Fruit fly (Drosophila melanogaster) whole organism, embryonic: ENCODE results near the gene brat.

Experiments used
- Ada2b ChIP-seq: fragments of 200-800 bp; sonication (Bioruptor generic); IDR thresholded peaks from 2 replicates; pipeline ENCODE4 v1.3.6; 2022; ENCODE audit warnings: missing biosample characterization, missing genetic modification characterization
- Bdp1 ChIP-seq: fragments of 200-800 bp; sonication (Bioruptor generic); optimal IDR thresholded peaks from 3 replicates; lab custom pipeline; 2016; ENCODE audit warnings: missing biosample characterization, missing genetic modification characterization
- Blimp-1 ChIP-seq: fragments of 200-800 bp; sonication (Bioruptor generic); optimal IDR thresholded peaks from 3 replicates; lab custom pipeline; 2018; ENCODE audit warnings: missing biosample characterization, missing genetic modification characterization, mild to moderate bottlenecking, moderate library complexity, missing genetic modification reagents
- CG10462 ChIP-seq: fragments of 200-800 bp; sonication (Bioruptor generic); optimal IDR thresholded peaks from 2 replicates; lab custom pipeline; 2016; ENCODE audit warnings: missing biosample characterization, missing genetic modification characterization
- CG10654 ChIP-seq: fragments of 200-800 bp; sonication (Bioruptor generic); optimal IDR thresholded peaks from 2 replicates; lab custom pipeline; 2016; ENCODE audit warnings: missing biosample characterization, missing genetic modification characterization
- CG12769 ChIP-seq: fragments of 200-800 bp; sonication (Bioruptor generic); optimal IDR thresholded peaks from 2 replicates; lab custom pipeline; 2019; ENCODE audit warnings: missing biosample characterization, mild to moderate bottlenecking, missing genetic modification characterization, moderate library complexity
- CG13287 ChIP-seq: fragments of 200-800 bp; sonication (Bioruptor generic); IDR thresholded peaks from 2 replicates; pipeline ENCODE4 v1.3.6; 2022; ENCODE audit warnings: missing biosample characterization, missing genetic modification characterization; ENCODE audit not compliant: partially characterized antibody
- CG14014 ChIP-seq: fragments of 200-800 bp; sonication (Bioruptor generic); IDR thresholded peaks from 2 replicates; pipeline ENCODE4 v1.3.6; 2022; ENCODE audit warnings: missing biosample characterization, missing genetic modification characterization
- CG15696 ChIP-seq: fragments of 200-800 bp; sonication (Bioruptor generic); optimal IDR thresholded peaks from 2 replicates; lab custom pipeline; 2019; ENCODE audit warnings: missing biosample characterization, mild to moderate bottlenecking, missing genetic modification characterization, moderate library complexity
- CG1602 ChIP-seq: fragments of 200-800 bp; sonication (Bioruptor generic); optimal IDR thresholded peaks from 3 replicates; lab custom pipeline; 2016; ENCODE audit warnings: missing biosample characterization, missing genetic modification characterization
- CG16813 ChIP-seq: fragments of 200-800 bp; sonication (Bioruptor generic); IDR thresholded peaks from 3 replicates; pipeline ENCODE4 v1.3.6; 2022; ENCODE audit warnings: missing biosample characterization, missing genetic modification characterization; ENCODE audit not compliant: partially characterized antibody
- CG16863 ChIP-seq: fragments of 200-800 bp; sonication (Bioruptor generic); optimal IDR thresholded peaks from 3 replicates; lab custom pipeline; 2016; ENCODE audit warnings: missing biosample characterization, missing genetic modification characterization
- CG3065 ChIP-seq: fragments of 200-800 bp; sonication (Bioruptor generic); optimal IDR thresholded peaks from 2 replicates; lab custom pipeline; 2016; ENCODE audit warnings: missing biosample characterization, missing genetic modification characterization
- CG33557 ChIP-seq: fragments of 200-800 bp; sonication (Bioruptor generic); optimal IDR thresholded peaks from 2 replicates; lab custom pipeline; 2019; ENCODE audit warnings: missing biosample characterization, mild to moderate bottlenecking, missing genetic modification characterization, moderate library complexity
- CG34224 ChIP-seq: fragments of 200-800 bp; sonication (Bioruptor generic); IDR thresholded peaks from 3 replicates; pipeline ENCODE4 v1.3.6; 2022; ENCODE audit warnings: missing biosample characterization, missing genetic modification characterization; ENCODE audit not compliant: partially characterized antibody
- CG4328 ChIP-seq: fragments of 200-800 bp; sonication (Bioruptor generic); optimal IDR thresholded peaks from 3 replicates; lab custom pipeline; 2017; ENCODE audit warnings: missing biosample characterization, missing genetic modification reagents, missing genetic modification characterization
- CG4707 ChIP-seq: fragments of 200-800 bp; sonication (Bioruptor generic); optimal IDR thresholded peaks from 2 replicates; lab custom pipeline; 2018; ENCODE audit warnings: missing biosample characterization, mild to moderate bottlenecking, missing genetic modification characterization, moderate library complexity
- CG6272 ChIP-seq: fragments of 200-800 bp; sonication (Bioruptor generic); IDR thresholded peaks from 2 replicates; pipeline ENCODE4 v1.3.6; 2022; ENCODE audit warnings: missing biosample characterization, missing genetic modification characterization
- CG6791 ChIP-seq: fragments of 200-800 bp; sonication (Bioruptor generic); IDR thresholded peaks from 3 replicates; pipeline ENCODE4 v1.3.6; 2022; ENCODE audit warnings: missing biosample characterization, missing genetic modification characterization; ENCODE audit not compliant: partially characterized antibody
- CG7786 ChIP-seq: fragments of 200-800 bp; sonication (Bioruptor generic); optimal IDR thresholded peaks from 2 replicates; lab custom pipeline; 2016; ENCODE audit warnings: missing biosample characterization, missing genetic modification characterization
- CG7963 ChIP-seq: fragments of 200-800 bp; sonication (Bioruptor generic); IDR thresholded peaks from 3 replicates; pipeline ENCODE4 v1.3.6; 2022; ENCODE audit warnings: missing biosample characterization, missing genetic modification characterization; ENCODE audit not compliant: partially characterized antibody
- CG8924 ChIP-seq: fragments of 200-800 bp; optimal IDR thresholded peaks from 3 replicates; lab custom pipeline; 2019; ENCODE audit warnings: missing biosample characterization, mild to moderate bottlenecking, missing genetic modification characterization, moderate library complexity
- CG9797 ChIP-seq: fragments of 200-800 bp; sonication (Bioruptor generic); optimal IDR thresholded peaks from 3 replicates; lab custom pipeline; 2018; ENCODE audit warnings: missing biosample characterization, mild to moderate bottlenecking, missing genetic modification characterization
- Dad ChIP-seq: fragments of 200-800 bp; sonication (Bioruptor generic); optimal IDR thresholded peaks from 3 replicates; lab custom pipeline; 2016; ENCODE audit warnings: missing biosample characterization, missing genetic modification characterization
- Dek ChIP-seq: fragments of 200-800 bp; sonication (Bioruptor generic); optimal IDR thresholded peaks from 3 replicates; lab custom pipeline; 2019; ENCODE audit warnings: missing biosample characterization, mild to moderate bottlenecking, missing genetic modification characterization, moderate library complexity
- Dll ChIP-seq: fragments of 200-800 bp; sonication (Bioruptor generic); IDR thresholded peaks from 4 replicates; pipeline ENCODE4 v1.3.6; 2022; ENCODE audit warnings: missing biosample characterization, missing genetic modification characterization; ENCODE audit not compliant: partially characterized antibody
- Hr39 ChIP-seq: fragments of >200 bp; optimal IDR thresholded peaks from 2 replicates; lab custom pipeline; 2017
- Lhr ChIP-seq: fragments of 200-800 bp; sonication (Bioruptor generic); optimal IDR thresholded peaks from 3 replicates; lab custom pipeline; 2017; ENCODE audit warnings: mild to moderate bottlenecking, missing biosample characterization, missing genetic modification reagents, missing genetic modification characterization
- Lim3 ChIP-seq: fragments of 200-800 bp; sonication (Bioruptor generic); IDR thresholded peaks from 2 replicates; pipeline ENCODE4 v1.3.6; 2022; ENCODE audit warnings: missing biosample characterization, missing genetic modification characterization
- Lpt ChIP-seq: fragments of >200 bp; optimal IDR thresholded peaks from 2 replicates; lab custom pipeline; 2018; ENCODE audit warnings: missing biosample characterization, missing genetic modification characterization
- Neu2 ChIP-seq: fragments of 200-800 bp; sonication (Bioruptor generic); optimal IDR thresholded peaks from 3 replicates; lab custom pipeline; 2016; ENCODE audit warnings: missing biosample characterization, missing genetic modification characterization, borderline replicate concordance
- Pdp1 ChIP-seq, 2 experiments: fragments of 200-800 bp; sonication (Bioruptor generic); optimal IDR thresholded peaks; 3 replicates each; lab custom pipeline; 2016; ENCODE audit warnings: missing biosample characterization in 2 of 2, missing genetic modification characterization in 2 of 2, mild to moderate bottlenecking in 1 of 2, moderate library complexity in 1 of 2
- Sry-β ChIP-seq: fragments of 200-800 bp; sonication (Bioruptor generic); optimal IDR thresholded peaks from 2 replicates; lab custom pipeline; 2018; ENCODE audit warnings: missing biosample characterization, mild to moderate bottlenecking, missing genetic modification characterization, moderate library complexity
- amos ChIP-seq: fragments of 200-800 bp; sonication (Bioruptor generic); IDR thresholded peaks from 2 replicates; pipeline ENCODE4 v1.3.6; 2022; ENCODE audit warnings: missing biosample characterization, missing genetic modification characterization; ENCODE audit not compliant: partially characterized antibody
- chinmo ChIP-seq: fragments of 200-800 bp; sonication (Bioruptor generic); IDR thresholded peaks from 4 replicates; pipeline ENCODE4 v1.3.6; 2022; ENCODE audit warnings: missing biosample characterization, missing genetic modification characterization; ENCODE audit not compliant: partially characterized antibody
- dysf ChIP-seq: fragments of 200-800 bp; sonication (Bioruptor generic); IDR thresholded peaks from 3 replicates; pipeline ENCODE4 v1.3.6; 2022; ENCODE audit warnings: missing biosample characterization, missing genetic modification characterization
- en ChIP-seq: fragments of 200-800 bp; sonication (Bioruptor generic); optimal IDR thresholded peaks from 2 replicates; lab custom pipeline; 2016; ENCODE audit warnings: missing biosample characterization, missing genetic modification characterization
- inv ChIP-seq: fragments of 200-800 bp; sonication (Bioruptor generic); IDR thresholded peaks from 2 replicates; pipeline ENCODE4 v1.3.6; 2022; ENCODE audit warnings: missing biosample characterization, missing genetic modification characterization; ENCODE audit not compliant: partially characterized antibody
- lmd ChIP-seq: fragments of 200-800 bp; sonication (Bioruptor generic); IDR thresholded peaks from 2 replicates; pipeline ENCODE4 v1.3.6; 2022; ENCODE audit warnings: missing biosample characterization, missing genetic modification characterization
- nerfin-2 ChIP-seq: fragments of 200-800 bp; sonication (Bioruptor generic); IDR thresholded peaks from 2 replicates; pipeline ENCODE4 v1.3.6; 2022; ENCODE audit warnings: missing biosample characterization, missing genetic modification characterization; ENCODE audit not compliant: partially characterized antibody
- nmo ChIP-seq: fragments of 200-800 bp; sonication (Bioruptor generic); optimal IDR thresholded peaks from 2 replicates; lab custom pipeline; 2018; ENCODE audit warnings: missing biosample characterization, mild to moderate bottlenecking, missing genetic modification characterization, moderate library complexity
- otp ChIP-seq: fragments of 200-800 bp; sonication (Bioruptor generic); IDR thresholded peaks from 3 replicates; pipeline ENCODE4, ENCODE4 v1.3.6; 2022; ENCODE audit warnings: missing biosample characterization, missing genetic modification characterization
- pum ChIP-seq: fragments of 200-800 bp; sonication (Bioruptor generic); optimal IDR thresholded peaks from 2 replicates; lab custom pipeline; 2016; ENCODE audit warnings: missing biosample characterization, missing genetic modification characterization
- salm ChIP-seq: fragments of 200-800 bp; sonication (Bioruptor generic); optimal IDR thresholded peaks from 2 replicates; lab custom pipeline; 2018; ENCODE audit warnings: missing biosample characterization, mild to moderate bottlenecking, missing genetic modification characterization
- twi ChIP-seq: fragments of 200-800 bp; optimal IDR thresholded peaks from 2 replicates; lab custom pipeline; 2019; ENCODE audit warnings: missing biosample characterization, mild to moderate bottlenecking, missing genetic modification characterization, moderate library complexity
- tx ChIP-seq: fragments of 200-800 bp; sonication (Bioruptor generic); optimal IDR thresholded peaks from 2 replicates; lab custom pipeline; 2016; ENCODE audit warnings: missing biosample characterization, missing genetic modification characterization

The brat gene

dm6 chr2L:19111729-19112128 lies 21.9 kb upstream of the brat start (continued):
- TF ChIP-seq salm (tag; lab: Kevin White, UChicago): no peak
- peak; percentile 75 for TF ChIP-seq Sry-β (GFP tag; lab: Kevin White, UChicago)

- TF ChIP-seq CG6272 (GFP tag; lab: Robert Waterston, UW): no peak
- TF ChIP-seq CG4328 (GFP tag; lab: Kevin White, UChicago): no peak
- TF ChIP-seq CG33557 (GFP tag; lab: Kevin White, UChicago): no peak
- no peak for TF ChIP-seq CG6791 (GFP tag; lab: Robert Waterston, UW)
- TF ChIP-seq otp (GFP tag; lab: Robert Waterston, UW): no peak
- no peak for TF ChIP-seq CG1602 (GFP tag; lab: Kevin White, UChicago)
- TF ChIP-seq chinmo (GFP tag; lab: Robert Waterston, UW): no peak
- TF ChIP-seq Lim3 (GFP tag; lab: Robert Waterston, UW): 0 out of 2 replicates have a peak, but pooled peaks have one; percentile 3
- no peak for TF ChIP-seq pum (GFP tag; lab: Kevin White, UChicago)
- no peak for TF ChIP-seq CG16863
- no peak for TF ChIP-seq tx (GFP tag; lab: Kevin White, UChicago)
- no peak for TF ChIP-seq twi (tag; lab: Kevin White, UChicago)
- TF ChIP-seq Blimp-1 (GFP tag; lab: Kevin White, UChicago): peak; percentile 88
- TF ChIP-seq, all 482 proteins: peak for 2
These were observed 21.4 kb upstream of the brat start for dm6 chr2L:19112200-19112599.

dm6 chr2L:19114183-19114776 lies 19.3 kb upstream of the brat start, which contains the start of gene CG10561:
Gene CG10561, plus strand, starts transcription at chr2L:19114401.
- TF ChIP-seq CG10462 (no peak), nmo (GFP tag; lab: Kevin White, UChicago) (peak; percentile 12), inv (GFP tag; lab: Robert Waterston, UW) (0 out of 2 replicates have a peak, but pooled peaks have one; percentile 24), CG4707 (no peak), CG10654 (no peak), Lhr (no peak), Dek (tag; lab: Kevin White, UChicago) (no peak), lmd (GFP tag; lab: Robert Waterston, UW) (no peak), Dll (peak; percentile 80), en (GFP tag; lab: Kevin White, UChicago) (no peak), Neu2 (GFP tag; lab: Kevin White, UChicago) (peak; percentile 17), dysf (no peak), CG13287 (GFP tag; lab: Robert Waterston, UW) (peak; percentile 88), nerfin-2 (GFP tag; lab: Robert Waterston, UW) (peak; percentile 71), CG7786 (GFP tag; lab: Kevin White, UChicago) (no peak), Ada2b (no peak), Bdp1 (GFP tag; lab: Kevin White, UChicago) (no peak), CG15696 (tag; lab: Kevin White, UChicago) (no peak), CG8924 (tag; lab: Kevin White, UChicago) (no peak), Hr39 (no peak), CG34224 (GFP tag; lab: Robert Waterston, UW) (peak; percentile 88), amos (peak; percentile 62; the same call in 1 of the 2 replicates), Pdp1 (GFP tag; optimal IDR thresholded peaks at IDR 0.05; lab: Kevin White, UChicago) (peak in 1 of 2 experiments; percentile 90), CG12769 (no peak), Lpt (no peak), CG9797 (GFP tag; lab: Kevin White, UChicago) (peak; percentile 78), CG16813 (GFP tag; lab: Robert Waterston, UW) (peak; percentile 58; the same call in 2 of the 3 replicates), CG14014 (no peak), Dad (GFP tag; lab: Kevin White, UChicago) (no peak), CG3065 (GFP tag; lab: Kevin White, UChicago) (no peak), CG7963 (GFP tag; lab: Robert Waterston, UW) (peak; percentile 51; the same call in 2 of the 3 replicates)
